Worm (Caenorhabditis elegans) whole organism, young adult: Measurements from ENCODE around the gene W04D2.4.

Experiments
- B0035.1 ChIP-seq: sonication (generic microtip); optimal IDR thresholded peaks from 2 replicates; lab custom pipeline; 2016; ENCODE audit warnings: missing genetic modification characterization, mild to moderate bottlenecking, missing compliant biosample characterization, missing genotype, missing genetic modification reagents
- K11D2.4 ChIP-seq: fragments of 200-800 bp; sonication (Bioruptor generic); IDR thresholded peaks from 2 replicates; pipeline ENCODE4 v1.3.6; 2022; ENCODE audit warnings: missing genetic modification reagents, missing genetic modification characterization, missing compliant biosample characterization
- Y53G8AR.9 ChIP-seq: fragments of 200-800 bp; sonication (Bioruptor generic); conservative IDR thresholded peaks from 2 replicates; pipeline ENCODE4 v1.3.6; 2022; ENCODE audit warnings: missing genetic modification reagents, missing genetic modification characterization, missing compliant biosample characterization
- egl-44 ChIP-seq: fragments of 200-800 bp; sonication (Bioruptor generic); IDR thresholded peaks from 2 replicates; pipeline ENCODE4 v1.3.6; 2022; ENCODE audit warnings: missing genetic modification reagents, missing genetic modification characterization, missing compliant biosample characterization
- hmg-20 ChIP-seq: fragments of 200-800 bp; sonication (Bioruptor generic); IDR thresholded peaks from 2 replicates; pipeline ENCODE4 v1.3.6; 2022; ENCODE audit warnings: missing genetic modification reagents, missing genetic modification characterization, missing compliant biosample characterization
- madf-10 ChIP-seq: sonication (generic microtip); optimal IDR thresholded peaks from 2 replicates; lab custom pipeline; 2016; ENCODE audit warnings: mild to moderate bottlenecking, missing genetic modification characterization, missing compliant biosample characterization
- mcd-1 ChIP-seq: fragments of 200-800 bp; sonication (Bioruptor generic); IDR thresholded peaks from 2 replicates; pipeline ENCODE4 v1.3.6; 2022; ENCODE audit warnings: missing genetic modification reagents, missing genetic modification characterization, missing compliant biosample characterization
- nhr-90 ChIP-seq: sonication (generic microtip); optimal IDR thresholded peaks from 2 replicates; lab custom pipeline; 2016; ENCODE audit warnings: missing genotype, mild to moderate bottlenecking, missing genetic modification characterization, missing compliant biosample characterization
- snpc-4 ChIP-seq, 5 experiments: fragments of 150-350 bp in 1 of 5; sonication (generic microtip) in 4 of 5; optimal IDR thresholded peaks; 2 replicates each; lab custom pipeline; 2014 to 2018; ENCODE audit warnings: missing genetic modification characterization in 5 of 5, missing biosample characterization in 3 of 5, antibody characterized with exemption in 2 of 5, mild to moderate bottlenecking in 2 of 5, missing compliant biosample characterization in 2 of 5, missing genotype in 2 of 5, moderate library complexity in 2 of 5, missing genetic modification reagents in 1 of 5
- unc-62 ChIP-seq: fragments of 150-350 bp; optimal IDR thresholded peaks from 2 replicates; lab custom pipeline; 2014; ENCODE audit warnings: missing biosample characterization, missing genetic modification reagents, missing genetic modification characterization

DNA sequence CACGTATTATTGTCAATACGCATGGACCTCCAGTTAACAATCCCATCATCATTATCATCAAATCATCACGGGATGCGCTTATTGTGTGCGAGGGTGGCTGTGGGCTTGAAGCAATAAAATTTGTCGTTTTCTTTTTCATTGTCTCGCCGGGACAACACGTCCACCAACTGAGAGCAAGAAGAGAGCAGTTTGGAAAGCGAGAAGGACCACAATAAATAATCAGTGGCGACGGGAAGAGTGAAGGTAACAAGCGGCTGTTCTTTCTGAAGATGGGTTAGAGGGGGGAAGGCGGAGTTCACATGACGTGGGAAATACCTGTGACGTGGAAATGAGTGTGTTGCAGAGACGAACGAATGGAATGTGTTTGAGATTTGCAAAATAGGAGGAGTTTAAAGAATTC is 21.2 kb upstream of the W04D2.4 start:
- TF ChIP-seq egl-44 (no peak), Y53G8AR.9 (GFP tag; lab: Robert Waterston, UW) (no peak), snpc-4 (GFP tag; optimal IDR thresholded peaks at IDR 0.05; lab: Kevin White, UChicago) (no peak), snpc-4 (tag; optimal IDR thresholded peaks at IDR 0.05; lab: Kevin White, UChicago) (no peak), unc-62 (GFP tag; lab: Kevin White, UChicago) (no peak), K11D2.4 (GFP tag; lab: Robert Waterston, UW) (no peak), mcd-1 (GFP tag; lab: Robert Waterston, UW) (no peak), B0035.1 (tag; lab: Kevin White, UChicago) (no peak), hmg-20 (GFP tag; lab: Robert Waterston, UW) (no peak), nhr-90 (tag; lab: Kevin White, UChicago) (no peak), madf-10 (tag; lab: Kevin White, UChicago) (no peak)
